Fruit fly (Drosophila melanogaster): ENCODE data around the gene Yp3.

DNA sequence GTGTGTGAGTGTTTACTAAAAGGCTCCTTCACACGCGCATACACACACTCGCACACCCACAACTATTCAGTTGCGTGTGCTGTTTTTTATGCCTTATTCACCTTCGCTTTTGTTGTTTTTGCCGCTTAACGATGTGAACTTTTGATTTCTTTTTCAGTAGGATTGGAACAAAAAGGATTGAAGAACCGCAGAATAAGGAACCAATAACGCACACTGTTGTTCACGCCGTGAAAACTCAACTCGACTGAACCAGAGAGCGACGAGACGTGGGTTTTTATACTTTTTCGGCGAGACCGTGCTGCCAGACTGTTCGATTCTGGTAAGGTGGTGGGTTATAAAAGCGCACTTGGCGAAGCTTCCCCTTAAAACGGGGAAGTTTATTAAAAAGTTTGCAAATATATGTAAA lies 4.2 kb upstream of the Yp3 start, which contains the start of gene Pdcd4:
- TF ChIP-seq Sin3A (optimal IDR thresholded peaks at IDR 0.05) (no peak), Myc (optimal IDR thresholded peaks at IDR 0.05) (no peak)

Data from Kc167 (cell line).